Worm (Caenorhabditis elegans): ENCODE results near the gene cey-4.

The cey-4 gene

DNA sequence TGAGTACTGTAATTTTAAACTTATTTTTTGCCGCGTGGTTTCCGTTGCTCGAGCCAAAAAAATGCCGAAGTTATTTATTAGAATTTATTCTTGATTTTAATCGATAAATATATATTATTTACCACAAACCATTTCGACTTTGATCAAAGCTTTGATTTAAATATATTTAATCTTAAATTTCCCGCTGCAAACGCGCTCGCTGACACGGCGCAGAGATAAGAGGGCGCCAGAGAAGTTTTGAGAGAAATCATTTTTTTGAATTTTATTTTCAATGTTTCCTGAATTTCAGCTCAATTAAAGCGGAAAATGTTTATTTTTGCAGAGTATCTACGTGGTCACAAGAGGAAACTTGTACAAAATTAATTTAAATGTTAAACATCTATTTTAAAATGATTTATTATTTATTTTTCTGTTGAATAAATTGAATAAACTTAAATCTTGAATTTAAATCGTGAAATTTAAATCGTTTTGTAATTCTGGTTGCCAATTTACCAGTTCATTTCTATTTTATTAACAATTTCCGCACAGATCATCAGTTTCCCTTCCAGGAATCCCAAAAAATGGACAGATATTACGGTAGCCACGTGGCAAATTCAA is 27.4 kb upstream of the cey-4 start, which contains the start of gene com-1:
Gene com-1 (plus strand): TSS at position 547 of the 597 bp plus-strand sequence.
- no peak for TF ChIP-seq nhr-237 (tag; optimal IDR thresholded peaks at IDR 0.05)
- TF ChIP-seq unc-120 (tag; optimal IDR thresholded peaks at IDR 0.05; ENCODE audit: poor library complexity, severe bottlenecking) = no peak
- TF ChIP-seq bed-3 (GFP tag; optimal IDR thresholded peaks at IDR 0.05) = no peak
- TF ChIP-seq lsy-2 (tag; optimal IDR thresholded peaks at IDR 0.05) = peak; percentile 5
- TF ChIP-seq ces-1 (GFP tag; optimal IDR thresholded peaks at IDR 0.05) = peak; percentile 74
- peak; percentile 53 for TF ChIP-seq mep-1 (tag; optimal IDR thresholded peaks at IDR 0.05)

DNA sequence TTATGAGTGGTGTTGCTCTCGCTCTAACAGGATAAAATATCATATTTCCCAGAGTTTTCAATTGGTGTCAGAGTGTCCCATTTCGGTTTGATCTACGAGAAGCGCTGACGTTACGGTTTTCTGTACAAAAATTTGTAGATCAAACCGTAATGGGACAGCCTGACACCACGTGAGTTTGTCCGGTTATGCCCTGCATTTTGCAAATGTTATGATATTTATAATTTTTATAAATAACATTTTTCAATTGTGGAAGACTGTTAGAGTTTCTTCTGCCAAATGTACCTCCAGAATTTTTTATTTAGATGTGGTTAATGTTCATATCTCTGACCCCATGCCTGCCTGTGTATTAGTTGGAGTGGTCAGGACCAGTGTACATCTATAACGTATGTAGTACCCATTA is 25.7 kb upstream of the cey-4 start, which contains the start of gene fbxb-87:
Gene fbxb-87 (plus strand): TSS at position 301 of the 400 bp plus-strand sequence.
- no peak for TF ChIP-seq ham-2 (GFP tag; optimal IDR thresholded peaks at IDR 0.05)
- no peak for TF ChIP-seq unc-39 (tag; optimal IDR thresholded peaks at IDR 0.05)
- no peak for TF ChIP-seq elt-3 (tag; optimal IDR thresholded peaks at IDR 0.05)
- TF ChIP-seq elt-1 (tag; optimal IDR thresholded peaks at IDR 0.05; ENCODE audit: borderline replicate concordance, insufficient read depth) = no peak
- TF ChIP-seq pha-4 (tag; optimal IDR thresholded peaks at IDR 0.05) = no peak

DNA sequence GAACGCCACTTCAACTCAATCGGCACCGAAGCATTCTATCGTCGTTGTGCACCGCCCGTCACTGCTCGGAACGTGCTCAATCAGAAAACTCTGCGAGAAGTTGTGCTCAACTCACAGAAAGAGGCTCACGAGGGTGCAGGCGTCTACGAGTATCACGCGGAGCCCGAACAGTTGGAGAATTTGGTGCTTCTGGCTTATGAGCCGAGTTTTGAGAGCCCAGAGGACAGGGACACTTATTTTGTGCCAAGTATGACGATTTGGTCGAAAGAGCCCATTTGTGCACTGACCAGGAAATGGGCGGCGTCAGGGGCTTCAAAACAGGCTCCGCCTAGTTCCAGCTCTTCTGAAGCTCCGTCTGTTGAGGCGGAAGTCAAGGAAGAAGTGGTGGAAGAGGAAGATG is 20.3 kb upstream of the cey-4 start:
- TF ChIP-seq ham-2 (GFP tag; optimal IDR thresholded peaks at IDR 0.05) = no peak
- TF ChIP-seq pha-4 (tag; optimal IDR thresholded peaks at IDR 0.05) = no peak
- TF ChIP-seq tbx-8 (GFP tag; optimal IDR thresholded peaks at IDR 0.05) = no peak
- no peak for TF ChIP-seq ces-1 (GFP tag; optimal IDR thresholded peaks at IDR 0.05)
- TF ChIP-seq ztf-11 (tag; optimal IDR thresholded peaks at IDR 0.05) = no peak
- TF ChIP-seq blmp-1 (tag; optimal IDR thresholded peaks at IDR 0.05) = no peak
- no peak for TF ChIP-seq unc-62 (GFP tag; optimal IDR thresholded peaks at IDR 0.05)
- TF ChIP-seq hlh-1 (tag; optimal IDR thresholded peaks at IDR 0.05) = no peak
- no peak for TF ChIP-seq sem-2 (GFP tag; optimal IDR thresholded peaks at IDR 0.05)
- no peak for TF ChIP-seq drap-1 (GFP tag; optimal IDR thresholded peaks at IDR 0.05)
- no peak for TF ChIP-seq nhr-237 (tag; optimal IDR thresholded peaks at IDR 0.05)
- no peak for TF ChIP-seq unc-120 (tag; optimal IDR thresholded peaks at IDR 0.05; ENCODE audit: poor library complexity, severe bottlenecking)

DNA sequence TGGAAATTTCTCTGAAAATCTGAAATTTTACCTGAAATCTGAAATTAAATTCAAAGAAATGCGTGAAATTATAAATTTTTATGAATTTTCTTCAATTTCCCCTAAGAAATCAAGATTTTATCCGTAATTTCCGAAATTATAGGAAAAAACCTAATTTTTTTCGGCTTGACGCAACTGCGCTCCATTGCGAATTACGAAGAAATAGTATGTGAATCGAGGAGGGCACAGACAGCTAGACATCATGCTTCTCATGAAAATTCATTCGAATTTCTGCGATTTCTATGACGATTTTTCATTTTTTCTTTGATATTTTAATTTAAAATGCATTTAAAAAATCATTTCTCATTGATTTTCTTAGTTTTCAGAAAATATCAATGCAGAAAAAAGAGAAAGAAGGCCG is 13.5 kb upstream of the cey-4 start:
- TF ChIP-seq mls-2 (tag; optimal IDR thresholded peaks at IDR 0.05) = no peak
- TF ChIP-seq ztf-11 (tag; optimal IDR thresholded peaks at IDR 0.05) = no peak
- no peak for TF ChIP-seq ham-2 (GFP tag; optimal IDR thresholded peaks at IDR 0.05)
- peak; percentile 52 for TF ChIP-seq pha-4 (tag; optimal IDR thresholded peaks at IDR 0.05)
- TF ChIP-seq lin-32 (GFP tag; optimal IDR thresholded peaks at IDR 0.05) = no peak
- no peak for TF ChIP-seq nhr-12 (tag; optimal IDR thresholded peaks at IDR 0.05)
- no peak for TF ChIP-seq drap-1 (GFP tag; optimal IDR thresholded peaks at IDR 0.05)
- no peak for TF ChIP-seq ceh-39 (tag; optimal IDR thresholded peaks at IDR 0.05)
- no peak for TF ChIP-seq mab-5 (tag; optimal IDR thresholded peaks at IDR 0.05)
- TF ChIP-seq nhr-28 (tag; optimal IDR thresholded peaks at IDR 0.05) = no peak
- peak; percentile 47 for TF ChIP-seq lin-13 (tag; optimal IDR thresholded peaks at IDR 0.05)
- no peak for TF ChIP-seq nhr-2 (tag; optimal IDR thresholded peaks at IDR 0.05)
- no peak for TF ChIP-seq unc-120 (tag; optimal IDR thresholded peaks at IDR 0.05; ENCODE audit: poor library complexity, severe bottlenecking)
- TF ChIP-seq unc-62 (GFP tag; optimal IDR thresholded peaks at IDR 0.05) = no peak
- no peak for TF ChIP-seq sptf-1 (tag; optimal IDR thresholded peaks at IDR 0.05)
- TF ChIP-seq nhr-76 (tag; optimal IDR thresholded peaks at IDR 0.05) = no peak
- TF ChIP-seq ceh-43 (GFP tag; optimal IDR thresholded peaks at IDR 0.05) = no peak
- TF ChIP-seq M03D4.4 (tag; optimal IDR thresholded peaks at IDR 0.05) = peak; percentile 7
- no peak for TF ChIP-seq blmp-1 (tag; optimal IDR thresholded peaks at IDR 0.05)
- TF ChIP-seq snpc-4 (tag; optimal IDR thresholded peaks at IDR 0.05) = no peak
- TF ChIP-seq elt-3 (tag; optimal IDR thresholded peaks at IDR 0.05) = no peak
- TF ChIP-seq lsy-2 (tag; optimal IDR thresholded peaks at IDR 0.05) = peak; percentile 24
- no peak for TF ChIP-seq ceh-83 (GFP tag; optimal IDR thresholded peaks at IDR 0.05)
- TF ChIP-seq cnd-1 (tag; optimal IDR thresholded peaks at IDR 0.05) = no peak
- TF ChIP-seq sem-2 (GFP tag; optimal IDR thresholded peaks at IDR 0.05) = no peak
- TF ChIP-seq hlh-1 (tag; optimal IDR thresholded peaks at IDR 0.05) = no peak
- no peak for TF ChIP-seq elt-1 (tag; optimal IDR thresholded peaks at IDR 0.05; ENCODE audit: borderline replicate concordance, insufficient read depth)
- TF ChIP-seq zip-8 (tag; optimal IDR thresholded peaks at IDR 0.05) = no peak
- TF ChIP-seq unc-39 (tag; optimal IDR thresholded peaks at IDR 0.05) = no peak
- TF ChIP-seq mep-1 (tag; optimal IDR thresholded peaks at IDR 0.05) = peak; percentile 26
- TF ChIP-seq ces-1 (GFP tag; optimal IDR thresholded peaks at IDR 0.05) = peak; percentile 77
- TF ChIP-seq flh-1 (GFP tag; optimal IDR thresholded peaks at IDR 0.05) = no peak
- no peak for TF ChIP-seq nhr-237 (tag; optimal IDR thresholded peaks at IDR 0.05)

Measured in whole organism, mixed stage, embryonic.